Fruit fly (Drosophila melanogaster) whole organism, pupa: ENCODE data around the gene mrn.

ENCODE experiments used
- CG10348 ChIP-seq: fragments of 200-800 bp; sonication (Bioruptor generic); IDR thresholded peaks from 2 replicates; pipeline ENCODE4 v1.3.6; 2022; ENCODE audit warnings: missing biosample characterization, missing genetic modification characterization
- CG12605 ChIP-seq: fragments of 200-800 bp; sonication (Bioruptor generic); IDR thresholded peaks from 2 replicates; pipeline ENCODE4 v1.3.6; 2022; ENCODE audit warnings: missing biosample characterization, missing genetic modification characterization
- CG13204 ChIP-seq: fragments of 200-800 bp; sonication (Bioruptor generic); optimal IDR thresholded peaks from 2 replicates; lab custom pipeline; 2018; ENCODE audit warnings: missing biosample characterization, mild to moderate bottlenecking, missing genetic modification characterization, moderate library complexity
- CG14655 ChIP-seq: fragments of 200-800 bp; sonication (Bioruptor generic); optimal IDR thresholded peaks from 3 replicates; lab custom pipeline; 2017; ENCODE audit warnings: mild to moderate bottlenecking, missing biosample characterization, missing genetic modification reagents, missing genetic modification characterization
- CG15710 ChIP-seq: fragments of 200-800 bp; sonication (Bioruptor generic); optimal IDR thresholded peaks from 2 replicates; lab custom pipeline; 2018; ENCODE audit warnings: missing biosample characterization, mild to moderate bottlenecking, missing genetic modification characterization, moderate library complexity
- CG17806 ChIP-seq: fragments of 200-800 bp; sonication (Bioruptor generic); optimal IDR thresholded peaks from 2 replicates; lab custom pipeline; 2018; ENCODE audit warnings: missing biosample characterization, mild to moderate bottlenecking, missing genetic modification characterization, moderate library complexity
- CG32121 ChIP-seq: fragments of 200-800 bp; sonication (Bioruptor generic); IDR thresholded peaks from 2 replicates; pipeline ENCODE4 v1.3.6; 2022; ENCODE audit warnings: missing biosample characterization, missing genetic modification characterization
- CG34367 ChIP-seq: fragments of 200-800 bp; sonication (Bioruptor generic); optimal IDR thresholded peaks from 2 replicates; lab custom pipeline; 2018; ENCODE audit warnings: missing biosample characterization, mild to moderate bottlenecking, missing genetic modification characterization
- CG4496 ChIP-seq: fragments of 200-800 bp; sonication (Bioruptor generic); IDR thresholded peaks from 3 replicates; pipeline ENCODE4 v1.3.6; 2022; ENCODE audit warnings: missing biosample characterization, missing genetic modification characterization
- CG8159 ChIP-seq: fragments of 200-800 bp; sonication (Bioruptor generic); optimal IDR thresholded peaks from 3 replicates; lab custom pipeline; 2018; ENCODE audit warnings: missing biosample characterization, mild to moderate bottlenecking, missing genetic modification characterization, moderate library complexity
- CG8301 ChIP-seq: fragments of 200-800 bp; sonication (Bioruptor generic); optimal IDR thresholded peaks from 2 replicates; lab custom pipeline; 2018; ENCODE audit warnings: missing biosample characterization, mild to moderate bottlenecking, missing genetic modification characterization
- CG9948 ChIP-seq: fragments of 200-800 bp; sonication (Bioruptor generic); optimal IDR thresholded peaks from 2 replicates; lab custom pipeline; 2018; ENCODE audit warnings: missing biosample characterization, mild to moderate bottlenecking, missing genetic modification characterization, moderate library complexity
- D1 ChIP-seq: fragments of 200-800 bp; sonication (Bioruptor generic); optimal IDR thresholded peaks from 2 replicates; lab custom pipeline; 2018; ENCODE audit warnings: missing biosample characterization, mild to moderate bottlenecking, missing genetic modification characterization, moderate library complexity
- EcR ChIP-seq: fragments of 200-800 bp; sonication (Bioruptor generic); optimal IDR thresholded peaks from 3 replicates; lab custom pipeline; 2019; ENCODE audit warnings: missing biosample characterization, missing genetic modification characterization, mild to moderate bottlenecking, moderate library complexity, missing genetic modification reagents
- Ets98B ChIP-seq: fragments of 200-800 bp; sonication (Bioruptor generic); IDR thresholded peaks from 2 replicates; pipeline ENCODE4 v1.3.6; 2022; ENCODE audit warnings: missing biosample characterization, missing genetic modification characterization
- Pif1A ChIP-seq: fragments of 200-800 bp; sonication (Bioruptor generic); optimal IDR thresholded peaks from 3 replicates; lab custom pipeline; 2016; ENCODE audit warnings: missing biosample characterization, missing genetic modification characterization
- Pif1B ChIP-seq: fragments of 200-800 bp; sonication (Bioruptor generic); optimal IDR thresholded peaks from 3 replicates; lab custom pipeline; 2016; ENCODE audit warnings: missing biosample characterization, missing genetic modification characterization
- Snoo ChIP-seq: fragments of 200-800 bp; sonication (Bioruptor generic); optimal IDR thresholded peaks from 3 replicates; lab custom pipeline; 2017; ENCODE audit warnings: missing biosample characterization, mild to moderate bottlenecking, missing genetic modification characterization, inconsistent platforms
- fd96Ca ChIP-seq: fragments of 200-800 bp; sonication (Bioruptor generic); IDR thresholded peaks from 3 replicates; pipeline ENCODE4 v1.3.6; 2022; ENCODE audit warnings: missing biosample characterization, missing genetic modification characterization
- gl ChIP-seq: fragments of 200-800 bp; sonication (Bioruptor generic); optimal IDR thresholded peaks from 2 replicates; lab custom pipeline; 2018; ENCODE audit warnings: missing biosample characterization, mild to moderate bottlenecking, missing genetic modification characterization
- rn ChIP-seq: fragments of 200-800 bp; sonication (Bioruptor generic); IDR thresholded peaks from 2 replicates; pipeline ENCODE4 v1.3.6; 2022; ENCODE audit warnings: missing biosample characterization, missing genetic modification characterization

mrn gene

dm6 chr3L:15562727-15563057 is 17.6 kb downstream of the mrn start:
- TF ChIP-seq D1 (tag; lab: Kevin White, UChicago) (no peak), fd96Ca (GFP tag; lab: Robert Waterston, UW) (no peak), EcR (GFP tag; lab: Kevin White, UChicago) (no peak), CG8159 (tag; lab: Kevin White, UChicago) (no peak), CG10348 (GFP tag; lab: Robert Waterston, UW) (no peak), CG13204 (GFP tag; lab: Kevin White, UChicago) (no peak), CG12605 (GFP tag; lab: Robert Waterston, UW) (no peak), CG17806 (tag; lab: Kevin White, UChicago) (no peak), Pif1B (no peak), CG32121 (GFP tag; lab: Robert Waterston, UW) (no peak), Pif1A (GFP tag; lab: Kevin White, UChicago) (no peak), CG34367 (tag; lab: Kevin White, UChicago) (no peak)

DNA sequence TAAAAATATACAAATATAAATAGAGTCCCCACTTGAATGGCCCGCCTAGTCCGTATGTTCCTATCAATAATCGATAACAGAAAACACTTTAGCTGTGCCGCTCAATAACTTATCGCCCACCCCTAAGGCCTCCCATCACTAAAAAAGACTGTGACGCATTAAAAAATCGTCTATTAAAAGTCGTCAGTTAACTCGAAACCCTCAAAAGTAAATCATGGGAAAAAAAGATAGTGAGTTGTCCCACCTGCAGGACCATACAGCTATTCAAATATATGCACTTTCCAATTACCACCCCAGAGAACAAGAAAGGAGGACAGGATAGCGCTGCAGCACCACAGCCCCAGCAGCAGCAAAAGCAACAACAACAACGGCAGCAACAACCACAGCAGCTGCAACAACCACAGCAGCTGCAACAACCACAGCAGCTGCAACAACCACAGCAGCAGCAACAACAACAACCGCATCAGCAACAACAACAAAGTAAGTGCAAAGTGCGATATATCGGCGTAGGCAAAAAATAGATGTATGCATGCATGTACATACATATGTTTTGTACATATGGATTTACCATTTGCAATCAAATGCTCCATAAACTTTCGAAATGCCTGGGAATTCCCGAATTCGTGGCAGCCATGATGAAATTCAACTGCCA is 26.2 kb downstream of the mrn start, which contains the start of gene AGO2:
AGO2 (plus strand) TSS at position 121 of the 652 bp plus-strand sequence.
- TF ChIP-seq EcR (GFP tag; lab: Kevin White, UChicago): peak; percentile 44
- peak; percentile 94 for TF ChIP-seq CG14655 (GFP tag; lab: Kevin White, UChicago)
- TF ChIP-seq Pif1B: no peak
- no peak for TF ChIP-seq CG13204 (GFP tag; lab: Kevin White, UChicago)
- peak; percentile 51 for TF ChIP-seq CG9948 (tag; lab: Kevin White, UChicago)
- peak; percentile 94 for TF ChIP-seq Ets98B
- TF ChIP-seq Pif1A (GFP tag; lab: Kevin White, UChicago): peak; percentile 89
- TF ChIP-seq CG32121 (GFP tag; lab: Robert Waterston, UW): peak; percentile 93
- peak; percentile 25 for TF ChIP-seq CG15710
- no peak for TF ChIP-seq Snoo
- TF ChIP-seq gl (tag; lab: Kevin White, UChicago): peak; percentile 99
- TF ChIP-seq CG8301: peak; percentile 90
- TF ChIP-seq CG4496: peak; percentile 96
- no peak for TF ChIP-seq CG17806 (tag; lab: Kevin White, UChicago)
- peak; percentile 64 for TF ChIP-seq D1 (tag; lab: Kevin White, UChicago)
- TF ChIP-seq CG8159 (tag; lab: Kevin White, UChicago): peak; percentile 75
- TF ChIP-seq CG10348 (GFP tag; lab: Robert Waterston, UW): no peak
- no peak for TF ChIP-seq fd96Ca (GFP tag; lab: Robert Waterston, UW)
- peak; percentile 92 for TF ChIP-seq CG12605 (GFP tag; lab: Robert Waterston, UW)
- no peak for TF ChIP-seq CG34367 (tag; lab: Kevin White, UChicago)
- peak; percentile 82 for TF ChIP-seq rn (GFP tag; lab: Robert Waterston, UW)

dm6 chr3L:15548843-15549242 is 31.5 kb downstream of the mrn start:
- TF ChIP-seq Ets98B (no peak), CG8301 (no peak), CG8159 (tag; lab: Kevin White, UChicago) (no peak), EcR (GFP tag; lab: Kevin White, UChicago) (no peak), CG32121 (GFP tag; lab: Robert Waterston, UW) (no peak), fd96Ca (GFP tag; lab: Robert Waterston, UW) (no peak)

- TF ChIP-seq gl (tag; lab: Kevin White, UChicago) (no peak), rn (GFP tag; lab: Robert Waterston, UW) (no peak), D1 (tag; lab: Kevin White, UChicago) (no peak), CG34367 (tag; lab: Kevin White, UChicago) (no peak), CG10348 (GFP tag; lab: Robert Waterston, UW) (no peak), Ets98B (no peak), EcR (GFP tag; lab: Kevin White, UChicago) (no peak), CG14655 (GFP tag; lab: Kevin White, UChicago) (no peak), CG17806 (tag; lab: Kevin White, UChicago) (no peak)
These were observed 33.0 kb downstream of the mrn start for dm6 chr3L:15547187-15547790.

DNA sequence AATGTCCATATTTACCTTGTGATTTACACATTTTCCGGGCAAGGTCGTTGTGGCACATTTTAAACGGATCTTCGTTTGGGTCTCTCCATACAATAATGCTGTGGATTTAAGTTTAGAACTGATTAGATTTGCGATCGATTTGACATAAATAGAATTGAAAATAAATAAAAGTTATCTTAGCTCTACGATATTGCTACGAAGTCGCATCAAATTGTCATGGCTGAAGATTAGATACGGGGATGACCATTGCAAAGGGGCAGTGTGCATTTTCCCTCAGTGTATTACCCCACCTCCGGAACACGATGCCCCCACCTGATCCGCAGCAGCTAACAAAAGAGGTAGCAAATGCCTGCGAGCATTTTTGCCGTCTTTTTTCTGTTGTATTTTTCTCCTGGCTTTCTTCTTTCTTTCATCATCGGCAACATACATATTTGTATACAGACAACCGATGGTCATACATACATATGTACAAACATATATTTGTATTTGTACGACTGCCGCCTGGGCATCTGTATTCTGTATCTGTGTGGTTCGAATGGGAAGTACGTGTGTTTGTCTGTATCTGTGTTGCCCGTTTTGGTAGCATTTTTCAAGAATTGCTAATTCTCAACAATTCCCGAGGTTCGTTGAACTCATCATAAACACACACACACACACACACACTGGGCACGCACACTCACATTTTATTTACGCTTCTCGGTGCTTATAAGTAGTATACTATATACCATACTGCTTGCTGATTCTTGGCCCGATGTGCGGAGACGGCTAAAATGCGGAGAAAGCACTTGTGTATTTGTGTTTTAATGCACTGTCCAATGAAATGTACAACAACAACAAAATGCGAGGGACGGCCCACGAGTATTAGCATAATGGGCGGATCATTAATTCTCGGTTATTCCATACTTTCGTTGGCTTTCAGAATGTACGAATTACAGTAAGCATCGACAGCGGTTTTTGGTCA is 35.6 kb downstream of the mrn start:
- TF ChIP-seq CG8301 (peak; percentile 44), CG4496 (peak; percentile 15; the same call in 1 of the 3 replicates), CG10348 (GFP tag; lab: Robert Waterston, UW) (no peak), rn (GFP tag; lab: Robert Waterston, UW) (no peak), fd96Ca (GFP tag; lab: Robert Waterston, UW) (no peak; the same call in 2 of the 3 replicates), Ets98B (peak; percentile 11; the same call in 1 of the 2 replicates), Pif1A (GFP tag; lab: Kevin White, UChicago) (peak; percentile 20), CG17806 (tag; lab: Kevin White, UChicago) (no peak), CG9948 (tag; lab: Kevin White, UChicago) (no peak), EcR (GFP tag; lab: Kevin White, UChicago) (peak; percentile 72), CG14655 (GFP tag; lab: Kevin White, UChicago) (peak; percentile 60), CG12605 (GFP tag; lab: Robert Waterston, UW) (no peak), Snoo (peak; percentile 24), gl (tag; lab: Kevin White, UChicago) (no peak), CG13204 (GFP tag; lab: Kevin White, UChicago) (no peak), CG32121 (GFP tag; lab: Robert Waterston, UW) (no peak), CG34367 (tag; lab: Kevin White, UChicago) (no peak), Pif1B (no peak), D1 (tag; lab: Kevin White, UChicago) (no peak), CG8159 (tag; lab: Kevin White, UChicago) (no peak), CG15710 (no peak)
